Worm (Caenorhabditis elegans): ENCODE measurements around the gene ttll-12.

ce11 chrII:9331343-9331742 is 7.5 kb upstream of the ttll-12 start, which contains the start of gene eif-3.F:
- TF ChIP-seq snpc-4 (tag; optimal IDR thresholded peaks at IDR 0.05) (no peak), ZK546.5 (tag; optimal IDR thresholded peaks at IDR 0.05) (no peak)
